Fruit fly (Drosophila melanogaster) whole organism, pupa: ENCODE measurements around the gene bnl.

ENCODE experiments used
- CG10348 ChIP-seq: fragments of 200-800 bp; sonication (Bioruptor generic); IDR thresholded peaks from 2 replicates; pipeline ENCODE4 v1.3.6; 2022; ENCODE audit warnings: missing biosample characterization, missing genetic modification characterization
- CG12605 ChIP-seq: fragments of 200-800 bp; sonication (Bioruptor generic); IDR thresholded peaks from 2 replicates; pipeline ENCODE4 v1.3.6; 2022; ENCODE audit warnings: missing biosample characterization, missing genetic modification characterization
- CG13204 ChIP-seq: fragments of 200-800 bp; sonication (Bioruptor generic); optimal IDR thresholded peaks from 2 replicates; lab custom pipeline; 2018; ENCODE audit warnings: missing biosample characterization, mild to moderate bottlenecking, missing genetic modification characterization, moderate library complexity
- CG14655 ChIP-seq: fragments of 200-800 bp; sonication (Bioruptor generic); optimal IDR thresholded peaks from 3 replicates; lab custom pipeline; 2017; ENCODE audit warnings: mild to moderate bottlenecking, missing biosample characterization, missing genetic modification reagents, missing genetic modification characterization
- CG15710 ChIP-seq: fragments of 200-800 bp; sonication (Bioruptor generic); optimal IDR thresholded peaks from 2 replicates; lab custom pipeline; 2018; ENCODE audit warnings: missing biosample characterization, mild to moderate bottlenecking, missing genetic modification characterization, moderate library complexity
- CG17806 ChIP-seq: fragments of 200-800 bp; sonication (Bioruptor generic); optimal IDR thresholded peaks from 2 replicates; lab custom pipeline; 2018; ENCODE audit warnings: missing biosample characterization, mild to moderate bottlenecking, missing genetic modification characterization, moderate library complexity
- CG32121 ChIP-seq: fragments of 200-800 bp; sonication (Bioruptor generic); IDR thresholded peaks from 2 replicates; pipeline ENCODE4 v1.3.6; 2022; ENCODE audit warnings: missing biosample characterization, missing genetic modification characterization
- CG34367 ChIP-seq: fragments of 200-800 bp; sonication (Bioruptor generic); optimal IDR thresholded peaks from 2 replicates; lab custom pipeline; 2018; ENCODE audit warnings: missing biosample characterization, mild to moderate bottlenecking, missing genetic modification characterization
- CG4496 ChIP-seq: fragments of 200-800 bp; sonication (Bioruptor generic); IDR thresholded peaks from 3 replicates; pipeline ENCODE4 v1.3.6; 2022; ENCODE audit warnings: missing biosample characterization, missing genetic modification characterization
- CG8159 ChIP-seq: fragments of 200-800 bp; sonication (Bioruptor generic); optimal IDR thresholded peaks from 3 replicates; lab custom pipeline; 2018; ENCODE audit warnings: missing biosample characterization, mild to moderate bottlenecking, missing genetic modification characterization, moderate library complexity
- CG8301 ChIP-seq: fragments of 200-800 bp; sonication (Bioruptor generic); optimal IDR thresholded peaks from 2 replicates; lab custom pipeline; 2018; ENCODE audit warnings: missing biosample characterization, mild to moderate bottlenecking, missing genetic modification characterization
- CG9948 ChIP-seq: fragments of 200-800 bp; sonication (Bioruptor generic); optimal IDR thresholded peaks from 2 replicates; lab custom pipeline; 2018; ENCODE audit warnings: missing biosample characterization, mild to moderate bottlenecking, missing genetic modification characterization, moderate library complexity
- D1 ChIP-seq: fragments of 200-800 bp; sonication (Bioruptor generic); optimal IDR thresholded peaks from 2 replicates; lab custom pipeline; 2018; ENCODE audit warnings: missing biosample characterization, mild to moderate bottlenecking, missing genetic modification characterization, moderate library complexity
- EcR ChIP-seq: fragments of 200-800 bp; sonication (Bioruptor generic); optimal IDR thresholded peaks from 3 replicates; lab custom pipeline; 2019; ENCODE audit warnings: missing biosample characterization, missing genetic modification characterization, mild to moderate bottlenecking, moderate library complexity, missing genetic modification reagents
- Ets98B ChIP-seq: fragments of 200-800 bp; sonication (Bioruptor generic); IDR thresholded peaks from 2 replicates; pipeline ENCODE4 v1.3.6; 2022; ENCODE audit warnings: missing biosample characterization, missing genetic modification characterization
- Pif1A ChIP-seq: fragments of 200-800 bp; sonication (Bioruptor generic); optimal IDR thresholded peaks from 3 replicates; lab custom pipeline; 2016; ENCODE audit warnings: missing biosample characterization, missing genetic modification characterization
- Pif1B ChIP-seq: fragments of 200-800 bp; sonication (Bioruptor generic); optimal IDR thresholded peaks from 3 replicates; lab custom pipeline; 2016; ENCODE audit warnings: missing biosample characterization, missing genetic modification characterization
- Snoo ChIP-seq: fragments of 200-800 bp; sonication (Bioruptor generic); optimal IDR thresholded peaks from 3 replicates; lab custom pipeline; 2017; ENCODE audit warnings: missing biosample characterization, mild to moderate bottlenecking, missing genetic modification characterization, inconsistent platforms
- fd96Ca ChIP-seq: fragments of 200-800 bp; sonication (Bioruptor generic); IDR thresholded peaks from 3 replicates; pipeline ENCODE4 v1.3.6; 2022; ENCODE audit warnings: missing biosample characterization, missing genetic modification characterization
- gl ChIP-seq: fragments of 200-800 bp; sonication (Bioruptor generic); optimal IDR thresholded peaks from 2 replicates; lab custom pipeline; 2018; ENCODE audit warnings: missing biosample characterization, mild to moderate bottlenecking, missing genetic modification characterization
- rn ChIP-seq: fragments of 200-800 bp; sonication (Bioruptor generic); IDR thresholded peaks from 2 replicates; pipeline ENCODE4 v1.3.6; 2022; ENCODE audit warnings: missing biosample characterization, missing genetic modification characterization

The bnl gene

DNA sequence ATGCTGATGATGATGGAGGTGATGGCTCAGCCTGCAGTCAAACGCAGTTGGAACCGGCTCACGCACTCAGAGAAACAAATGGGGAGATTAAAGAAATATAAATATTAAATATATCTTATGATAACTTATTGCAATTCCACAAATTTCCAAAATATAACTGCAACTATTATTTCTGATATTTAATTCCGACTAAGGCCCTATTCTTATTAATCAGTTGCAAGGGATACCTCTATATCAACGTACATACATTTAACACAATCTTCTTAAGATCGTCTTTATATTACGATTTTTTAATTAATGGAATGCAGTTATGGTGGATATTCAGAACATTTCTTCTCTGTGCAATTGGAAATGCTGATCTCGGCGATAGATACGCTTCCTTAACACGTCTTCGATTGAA, 47.8 kb downstream of the bnl start:
- peak; percentile 77 for TF ChIP-seq CG8301
- peak; percentile 80 for TF ChIP-seq CG14655 (GFP tag; lab: Kevin White, UChicago)
- 0 out of 3 replicates have a peak, but pooled peaks have one; percentile 18 for TF ChIP-seq CG4496
- TF ChIP-seq CG13204 (GFP tag; lab: Kevin White, UChicago): no peak
- TF ChIP-seq CG9948: no peak
- no peak for TF ChIP-seq Snoo (tag; lab: Kevin White, UChicago)

- TF ChIP-seq CG13204 (GFP tag; lab: Kevin White, UChicago) (no peak), D1 (tag; lab: Kevin White, UChicago) (no peak)
Observed at dm6 chr3R:19785451-19785850, 51.2 kb downstream of the bnl start.

dm6 chr3R:19783290-19783689, 53.3 kb downstream of the bnl start, which contains the start of gene Acsx4:
TSS of gene Acsx4 (plus strand) at chr3R:19783522.
- TF ChIP-seq Pif1B (GFP tag; lab: Kevin White, UChicago) (no peak), EcR (GFP tag; lab: Kevin White, UChicago) (no peak), CG4496 (no peak), CG10348 (GFP tag; lab: Robert Waterston, UW) (no peak), gl (no peak), Snoo (tag; lab: Kevin White, UChicago) (no peak), Ets98B (GFP tag; lab: Robert Waterston, UW) (no peak), CG32121 (GFP tag; lab: Robert Waterston, UW) (no peak), CG8159 (tag; lab: Kevin White, UChicago) (no peak), CG13204 (GFP tag; lab: Kevin White, UChicago) (no peak), Pif1A (GFP tag; lab: Kevin White, UChicago) (no peak), CG34367 (tag; lab: Kevin White, UChicago) (no peak), D1 (tag; lab: Kevin White, UChicago) (no peak), fd96Ca (GFP tag; lab: Robert Waterston, UW) (no peak), CG8301 (no peak), CG17806 (tag; lab: Kevin White, UChicago) (no peak), rn (no peak)

DNA sequence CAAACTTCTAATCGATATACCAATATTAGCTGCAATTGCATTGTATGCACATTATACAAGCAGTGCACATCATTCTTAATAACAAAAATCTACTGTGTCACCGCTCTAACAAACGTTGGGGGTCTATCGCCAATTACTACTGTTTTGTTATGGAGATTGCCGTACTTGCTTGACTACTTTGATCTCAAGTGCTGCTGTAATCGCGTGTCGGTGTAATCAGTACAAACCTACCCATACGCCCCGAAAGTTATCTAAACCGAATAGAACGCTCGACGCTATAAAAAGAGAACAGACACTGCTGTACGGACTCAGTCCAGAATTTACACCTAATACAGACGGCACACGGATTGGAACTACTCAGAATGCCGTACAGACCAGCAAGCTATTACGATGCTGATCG, 55.7 kb downstream of the bnl start, which contains the start of gene Acsx3:
TSS of gene Acsx3 (plus strand) at position 301 of the 400 bp plus-strand sequence.
- no peak for TF ChIP-seq gl
- TF ChIP-seq CG17806 (tag; lab: Kevin White, UChicago): no peak
- TF ChIP-seq fd96Ca (GFP tag; lab: Robert Waterston, UW): no peak
- no peak for TF ChIP-seq CG34367 (tag; lab: Kevin White, UChicago)
- no peak for TF ChIP-seq CG13204 (GFP tag; lab: Kevin White, UChicago)
- TF ChIP-seq CG14655 (GFP tag; lab: Kevin White, UChicago): no peak
- TF ChIP-seq Snoo (tag; lab: Kevin White, UChicago): no peak
- TF ChIP-seq CG8159 (tag; lab: Kevin White, UChicago): no peak
- TF ChIP-seq CG32121 (GFP tag; lab: Robert Waterston, UW): no peak
- TF ChIP-seq CG15710 (tag; lab: Kevin White, UChicago): no peak
- TF ChIP-seq CG4496: no peak
- no peak for TF ChIP-seq D1 (tag; lab: Kevin White, UChicago)
- TF ChIP-seq, all 21 proteins: peak for 0

- no peak for TF ChIP-seq CG14655 (GFP tag; lab: Kevin White, UChicago)
- no peak for TF ChIP-seq CG12605
- no peak for TF ChIP-seq rn
- TF ChIP-seq CG34367 (tag; lab: Kevin White, UChicago): no peak
- no peak for TF ChIP-seq CG4496
- TF ChIP-seq CG10348 (GFP tag; lab: Robert Waterston, UW): no peak
- TF ChIP-seq Ets98B (GFP tag; lab: Robert Waterston, UW): no peak
Observed at dm6 chr3R:19778065-19778800, 58.4 kb downstream of the bnl start, which contains the start of gene Acsx2. TSS of gene Acsx2 (plus strand) at chr3R:19778750.

- TF ChIP-seq Ets98B (GFP tag; lab: Robert Waterston, UW) (no peak), EcR (GFP tag; lab: Kevin White, UChicago) (no peak), Pif1A (GFP tag; lab: Kevin White, UChicago) (no peak), CG15710 (tag; lab: Kevin White, UChicago) (no peak), D1 (tag; lab: Kevin White, UChicago) (no peak), CG13204 (GFP tag; lab: Kevin White, UChicago) (no peak), CG17806 (tag; lab: Kevin White, UChicago) (no peak), CG8159 (tag; lab: Kevin White, UChicago) (no peak), CG32121 (GFP tag; lab: Robert Waterston, UW) (no peak), CG4496 (no peak)
- TF ChIP-seq, all 21 proteins: peak for 0
Observed at dm6 chr3R:19777180-19777579, 59.4 kb downstream of the bnl start, which contains the start of gene Acsx1R. TSS of gene Acsx1R (minus strand) at chr3R:19777280.
